Worm (Caenorhabditis elegans): Measurements from ENCODE around the gene Y53C12A.3.

DNA sequence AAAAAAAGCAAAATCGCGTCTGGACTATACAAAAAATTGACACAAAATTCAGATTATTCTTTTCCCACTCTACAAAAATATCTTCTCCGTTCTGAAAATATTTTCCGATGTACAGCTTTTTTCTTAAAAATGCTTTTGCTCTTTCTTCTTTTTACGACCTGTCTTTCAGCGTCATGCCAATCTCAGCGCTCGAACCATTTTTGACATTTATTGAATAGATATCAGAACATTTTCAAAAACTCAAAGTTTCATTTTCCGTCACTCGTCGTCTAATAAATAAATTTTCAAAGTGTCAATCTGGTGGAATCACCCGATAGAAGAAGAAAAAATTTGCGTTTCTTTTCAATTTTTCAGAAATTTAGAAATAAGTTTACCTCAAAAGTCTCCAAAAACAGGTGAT, 35.4 kb upstream of the Y53C12A.3 start:
- TF ChIP-seq unc-62 (GFP tag; optimal IDR thresholded peaks at IDR 0.05 in 1 of 2) (peak in 1 of 2 experiments; percentile 82), unc-62 (tag; optimal IDR thresholded peaks at IDR 0.05) (no peak), zfp-3 (GFP tag; conservative IDR thresholded peaks at IDR 0.05) (no peak), nhr-237 (tag; optimal IDR thresholded peaks at IDR 0.05) (no peak), snpc-4 (tag; optimal IDR thresholded peaks at IDR 0.05) (no peak), ama-1 (optimal IDR thresholded peaks at IDR 0.05) (no peak), aly-2 (tag; optimal IDR thresholded peaks at IDR 0.05) (no peak), ZK546.5 (tag; optimal IDR thresholded peaks at IDR 0.05) (no peak), ceh-82 (tag; optimal IDR thresholded peaks at IDR 0.05) (no peak), sdz-12 (GFP tag; optimal IDR thresholded peaks at IDR 0.05) (no peak)
